Worm (Caenorhabditis elegans) whole organism, L3 larva: ENCODE results near the gene asps-1.

Experiments
- R02D3.7 ChIP-seq: fragments of 150-350 bp; optimal IDR thresholded peaks from 2 replicates; lab custom pipeline; 2014; ENCODE audit warnings: missing biosample characterization, missing genetic modification characterization
- aly-2 ChIP-seq: fragments of 150-350 bp; optimal IDR thresholded peaks from 2 replicates; lab custom pipeline; 2014; ENCODE audit warnings: missing biosample characterization, missing genetic modification characterization
- ceh-16 ChIP-seq: sonication (generic microtip); optimal IDR thresholded peaks from 2 replicates; lab custom pipeline; 2017; ENCODE audit warnings: missing biosample characterization, missing genetic modification characterization
- daf-12 ChIP-seq: fragments of 150-350 bp; optimal IDR thresholded peaks from 2 replicates; lab custom pipeline; 2014; ENCODE audit warnings: missing biosample characterization, missing genetic modification reagents, missing genetic modification characterization
- egl-27 ChIP-seq: sonication (generic microtip); optimal IDR thresholded peaks from 4 replicates; lab custom pipeline; 2017; ENCODE audit warnings: missing biosample characterization, missing genetic modification reagents, missing genetic modification characterization
- elt-2 ChIP-seq: sonication (generic microtip); optimal IDR thresholded peaks from 2 replicates; lab custom pipeline; 2016; ENCODE audit warnings: missing genetic modification reagents, mild to moderate bottlenecking, missing genetic modification characterization, missing compliant biosample characterization
- elt-3 ChIP-seq, 3 experiments: fragments of 150-350 bp in 1 of 3; sonication (generic microtip) in 2 of 3; optimal IDR thresholded peaks; 2 replicates in 2 of 3; 4 replicates in 1 of 3; lab custom pipeline; 2014 to 2017; ENCODE audit warnings: missing biosample characterization in 3 of 3, missing genetic modification characterization in 3 of 3
- eor-1 ChIP-seq, 2 experiments: fragments of 150-350 bp; optimal IDR thresholded peaks; 2 replicates each; lab custom pipeline; 2014 to 2018; ENCODE audit warnings: missing biosample characterization in 2 of 2, missing genetic modification characterization in 2 of 2
- fkh-2 ChIP-seq: fragments of 150-350 bp; optimal IDR thresholded peaks from 2 replicates; lab custom pipeline; 2014; ENCODE audit warnings: missing biosample characterization, missing genetic modification reagents, missing genetic modification characterization
- fos-1 ChIP-seq: fragments of 150-350 bp; optimal IDR thresholded peaks from 2 replicates; lab custom pipeline; 2014; ENCODE audit warnings: missing biosample characterization, missing genetic modification characterization
- hmg-11 ChIP-seq: sonication (generic microtip); optimal IDR thresholded peaks from 2 replicates; lab custom pipeline; 2016; ENCODE audit warnings: missing genetic modification characterization, missing compliant biosample characterization
- lin-15B ChIP-seq: fragments of 150-350 bp; optimal IDR thresholded peaks from 2 replicates; lab custom pipeline; 2014; ENCODE audit warnings: missing biosample characterization, missing genetic modification characterization
- lin-39 ChIP-seq: fragments of 150-350 bp; optimal IDR thresholded peaks from 2 replicates; lab custom pipeline; 2018; ENCODE audit warnings: missing biosample characterization, missing genetic modification reagents, missing genetic modification characterization
- lsy-12 ChIP-seq: sonication (generic microtip); optimal IDR thresholded peaks from 2 replicates; lab custom pipeline; 2016; ENCODE audit warnings: mild to moderate bottlenecking, missing genetic modification characterization, missing compliant biosample characterization
- mdl-1 ChIP-seq: fragments of 150-350 bp; optimal IDR thresholded peaks from 2 replicates; lab custom pipeline; 2014; ENCODE audit warnings: missing biosample characterization, missing genetic modification characterization
- nfya-1 ChIP-seq: sonication (generic microtip); optimal IDR thresholded peaks from 2 replicates; lab custom pipeline; 2017; ENCODE audit warnings: missing genetic modification characterization, mild to moderate bottlenecking, missing compliant biosample characterization, antibody characterized with exemption, moderate library complexity; ENCODE audit not compliant: insufficient read depth
- nhr-23 ChIP-seq: fragments of 150-350 bp; optimal IDR thresholded peaks from 2 replicates; lab custom pipeline; 2014; ENCODE audit warnings: missing biosample characterization, missing genetic modification reagents, missing genetic modification characterization
- nhr-25 ChIP-seq: sonication (generic microtip); optimal IDR thresholded peaks from 2 replicates; lab custom pipeline; 2017; ENCODE audit warnings: missing biosample characterization, missing genetic modification characterization
- nhr-43 ChIP-seq: sonication (generic microtip); optimal IDR thresholded peaks from 2 replicates; lab custom pipeline; 2016; ENCODE audit warnings: mild to moderate bottlenecking, missing genetic modification characterization, missing compliant biosample characterization; ENCODE audit not compliant: poor library complexity, severe bottlenecking
- nhr-76 ChIP-seq: fragments of 150-350 bp; sonication (generic microtip); optimal IDR thresholded peaks from 5 replicates; lab custom pipeline; 2014; ENCODE audit warnings: missing biosample characterization, missing genetic modification characterization
- nhr-77 ChIP-seq: fragments of 150-350 bp; optimal IDR thresholded peaks from 2 replicates; lab custom pipeline; 2014; ENCODE audit warnings: missing biosample characterization, missing genetic modification characterization
- pha-4 ChIP-seq: fragments of 150-350 bp; optimal IDR thresholded peaks from 2 replicates; lab custom pipeline; 2014; ENCODE audit warnings: missing biosample characterization, missing genetic modification reagents, missing genetic modification characterization
- pqm-1 ChIP-seq: fragments of 150-350 bp; optimal IDR thresholded peaks from 2 replicates; lab custom pipeline; 2017; ENCODE audit warnings: missing biosample characterization, missing genetic modification characterization, inconsistent platforms
- skn-1 ChIP-seq: fragments of 150-350 bp; optimal IDR thresholded peaks from 2 replicates; lab custom pipeline; 2014; ENCODE audit warnings: missing biosample characterization, missing genetic modification characterization
- snpc-4 ChIP-seq: fragments of 150-350 bp; optimal IDR thresholded peaks from 2 replicates; lab custom pipeline; 2014; ENCODE audit warnings: missing biosample characterization, missing genetic modification characterization
- tbx-2 ChIP-seq: sonication (generic microtip); optimal IDR thresholded peaks from 2 replicates; lab custom pipeline; 2016; ENCODE audit warnings: mild to moderate bottlenecking, missing genetic modification characterization, missing compliant biosample characterization
- unc-39 ChIP-seq: sonication (generic microtip); optimal IDR thresholded peaks from 4 replicates; lab custom pipeline; 2017; ENCODE audit warnings: missing biosample characterization, missing genetic modification characterization
- zag-1 ChIP-seq: fragments of 150-350 bp; optimal IDR thresholded peaks from 2 replicates; lab custom pipeline; 2014; ENCODE audit warnings: missing biosample characterization, missing genetic modification characterization
- ztf-11 ChIP-seq: fragments of 150-350 bp; optimal IDR thresholded peaks from 2 replicates; lab custom pipeline; 2014; ENCODE audit warnings: missing biosample characterization, missing genetic modification characterization

The asps-1 gene

ce11 chrV:10350054-10350453, 32.9 kb upstream of the asps-1 start, which contains the start of gene K07C5.9:
Gene K07C5.9 (minus strand): TSS chrV:10350154.
- TF ChIP-seq eor-1 (tag; optimal IDR thresholded peaks at IDR 0.05; lab: Kevin White, UChicago) (no peak), lin-39 (tag; lab: Kevin White, UChicago) (no peak), unc-39 (tag; lab: Kevin White, UChicago) (no peak), nhr-25 (tag; lab: Kevin White, UChicago) (no peak), fos-1 (tag; lab: Kevin White, UChicago) (no peak), aly-2 (no peak), nhr-77 (tag; lab: Kevin White, UChicago) (no peak), pqm-1 (tag; lab: Kevin White, UChicago) (no peak), egl-27 (no peak), elt-2 (tag; lab: Kevin White, UChicago) (no peak), tbx-2 (tag; lab: Kevin White, UChicago) (no peak), mdl-1 (tag; lab: Kevin White, UChicago) (no peak), elt-3 (tag; optimal IDR thresholded peaks at IDR 0.05; lab: Kevin White, UChicago) (no peak)

ce11 chrV:10342904-10343303, 25.7 kb upstream of the asps-1 start, which contains the start of gene K07C5.3:
Gene K07C5.3 (plus strand): TSS chrV:10343032.
- no peak for TF ChIP-seq fkh-2 (tag; lab: Kevin White, UChicago)

ce11 chrV:10341905-10342328, 24.7 kb upstream of the asps-1 start, which contains the start of gene K07C5.13:
Gene K07C5.13 (plus strand): TSS chrV:10342055.
- TF ChIP-seq nhr-43: peak; percentile 46
- peak; percentile 2 for TF ChIP-seq hmg-11
- TF ChIP-seq lin-15B (tag; lab: Kevin White, UChicago): peak; percentile 75
- TF ChIP-seq nhr-23 (tag; lab: Kevin White, UChicago): peak; percentile 9
- TF ChIP-seq skn-1: peak; percentile 6
- peak; percentile 26 for TF ChIP-seq nfya-1 (tag; lab: Kevin White, UChicago)
- TF ChIP-seq pha-4 (tag; lab: Kevin White, UChicago): peak; percentile 53
- peak; percentile 69 for TF ChIP-seq lsy-12
- peak; percentile 51 for TF ChIP-seq tbx-2 (tag; lab: Kevin White, UChicago)
- peak; percentile 23 for TF ChIP-seq snpc-4 (tag; lab: Kevin White, UChicago)
- TF ChIP-seq R02D3.7 (tag; lab: Kevin White, UChicago): peak; percentile 25
- peak; percentile 42 for TF ChIP-seq elt-2 (tag; lab: Kevin White, UChicago)
- TF ChIP-seq, all 47 proteins: peak for 12; not testable (repeated sequence) for 35

- TF ChIP-seq ceh-16 (tag; lab: Kevin White, UChicago) (no peak), pqm-1 (tag; lab: Kevin White, UChicago) (peak; percentile 4)
Observed at ce11 chrV:10339200-10339599, 22.0 kb upstream of the asps-1 start, which contains the start of gene K07C5.2. Gene K07C5.2 (plus strand): TSS chrV:10339500.

- TF ChIP-seq nfya-1 (tag; lab: Kevin White, UChicago) (peak; percentile 53), snpc-4 (tag; lab: Kevin White, UChicago) (peak; percentile 67), unc-39 (tag; lab: Kevin White, UChicago) (no peak), zag-1 (tag; lab: Kevin White, UChicago) (no peak), tbx-2 (tag; lab: Kevin White, UChicago) (no peak), nhr-76 (no peak), daf-12 (no peak), nhr-23 (tag; lab: Kevin White, UChicago) (peak; percentile 65), lin-15B (tag; lab: Kevin White, UChicago) (peak; percentile 69), elt-3 (tag; optimal IDR thresholded peaks at IDR 0.05; lab: Kevin White, UChicago) (no peak), hmg-11 (peak; percentile 13), pha-4 (tag; lab: Kevin White, UChicago) (peak; percentile 82)
Observed at ce11 chrV:10338305-10338992, 21.3 kb upstream of the asps-1 start, which contains the start of gene arx-2. Gene arx-2 (minus strand): TSS chrV:10338355.

ce11 chrV:10333843-10334242, 16.6 kb upstream of the asps-1 start:
- no peak for TF ChIP-seq ztf-11 (tag; lab: Kevin White, UChicago)
- no peak for TF ChIP-seq hmg-11
- TF ChIP-seq mdl-1 (tag; lab: Kevin White, UChicago): no peak
- peak; percentile 35 for TF ChIP-seq elt-2 (tag; lab: Kevin White, UChicago)
